Fruit fly (Drosophila melanogaster): ENCODE results near the gene Alms1b.
A peak's percentile ranks its signal among the peaks of the same experiment; 100 is the strongest.

Gene Alms1b

dm6 chrX:4666650-4667360 is 36.1 kb upstream of the Alms1b start, which contains the start of gene CG3009 (continued):
- TF ChIP-seq Ptx1 (GFP tag; IDR thresholded peaks at IDR 0.05) (peak; percentile 98), NFAT (GFP tag; IDR thresholded peaks at IDR 0.05) (peak; percentile 97), kah (GFP tag; optimal IDR thresholded peaks at IDR 0.05) (peak; percentile 94), eve (GFP tag; optimal IDR thresholded peaks at IDR 0.05) (peak in 1 of 2 experiments; percentile 98), phol (tag; optimal IDR thresholded peaks at IDR 0.05) (peak; percentile 94), CG3995 (GFP tag; optimal IDR thresholded peaks at IDR 0.05) (peak; percentile 79), MTF-1 (GFP tag; optimal IDR thresholded peaks at IDR 0.05; ENCODE audit: borderline replicate concordance) (peak; percentile 94), ci (GFP tag; IDR thresholded peaks at IDR 0.05) (peak; percentile 98), fd64A (GFP tag; optimal IDR thresholded peaks at IDR 0.05) (peak; percentile 92), ems (GFP tag; optimal IDR thresholded peaks at IDR 0.05) (peak; percentile 98), hb (GFP tag; IDR thresholded peaks at IDR 0.05; ENCODE audit: partially characterized antibody) (no peak), Dad (GFP tag; optimal IDR thresholded peaks at IDR 0.05) (peak; percentile 98), h (optimal IDR thresholded peaks at IDR 0.05) (no peak), pho (GFP tag; optimal IDR thresholded peaks at IDR 0.05) (peak; percentile 98)

- no peak for TF ChIP-seq sens (GFP tag)
- no peak for TF ChIP-seq chif (GFP tag; optimal IDR thresholded peaks at IDR 0.05)
- no peak for TF ChIP-seq CG10565 (GFP tag; optimal IDR thresholded peaks at IDR 0.05)
- TF ChIP-seq nom (GFP tag; optimal IDR thresholded peaks at IDR 0.05) = peak; percentile 69
- no peak for TF ChIP-seq bab2 (GFP tag; optimal IDR thresholded peaks at IDR 0.05)
- no peak for TF ChIP-seq Adf1 (GFP tag; IDR thresholded peaks at IDR 0.05)
- peak; percentile 47 for TF ChIP-seq sqz (GFP tag; optimal IDR thresholded peaks at IDR 0.05)
Measured at dm6 chrX:4664107-4664506, 33.4 kb upstream of the Alms1b start.

dm6 chrX:4660642-4661252 is 30.0 kb upstream of the Alms1b start:
- TF ChIP-seq hbn (GFP tag; IDR thresholded peaks at IDR 0.05; ENCODE audit: partially characterized antibody) (no peak), E2f2 (GFP tag; IDR thresholded peaks at IDR 0.05) (no peak), Xrp1 (GFP tag; IDR thresholded peaks at IDR 0.05) (no peak), tx (GFP tag; optimal IDR thresholded peaks at IDR 0.05) (no peak), z (GFP tag; IDR thresholded peaks at IDR 0.05) (no peak), sna (GFP tag; IDR thresholded peaks at IDR 0.05; ENCODE audit: partially characterized antibody) (no peak), CG17385 (GFP tag; optimal IDR thresholded peaks at IDR 0.05) (no peak), CG2712 (tag; optimal IDR thresholded peaks at IDR 0.05) (no peak), gfzf (GFP tag; optimal IDR thresholded peaks at IDR 0.05) (no peak), Hr3 (GFP tag; optimal IDR thresholded peaks at IDR 0.05) (no peak), CG3847 (GFP tag; IDR thresholded peaks at IDR 0.05) (no peak), Fer3 (tag; optimal IDR thresholded peaks at IDR 0.05) (no peak), Chrac-16 (GFP tag; optimal IDR thresholded peaks at IDR 0.05) (no peak), fd3F (GFP tag; optimal IDR thresholded peaks at IDR 0.05) (no peak), CG18599 (GFP tag; optimal IDR thresholded peaks at IDR 0.05) (no peak), Tbp (GFP tag; optimal IDR thresholded peaks at IDR 0.05) (no peak), CG10147 (GFP tag; optimal IDR thresholded peaks at IDR 0.05) (no peak), CG30431 (GFP tag; optimal IDR thresholded peaks at IDR 0.05) (no peak), CG3065 (GFP tag; optimal IDR thresholded peaks at IDR 0.05) (no peak)
